Fruit fly (Drosophila melanogaster) whole organism, embryonic: ENCODE data around the gene LPCAT.

Source experiments
- Atf6 ChIP-seq: fragments of 200-800 bp; sonication (Bioruptor generic); IDR thresholded peaks from 2 replicates; pipeline ENCODE4 v1.3.6; 2022; ENCODE audit warnings: missing biosample characterization, missing genetic modification characterization
- Bgb ChIP-seq: fragments of 200-800 bp; sonication (Bioruptor generic); IDR thresholded peaks from 2 replicates; pipeline ENCODE4 v1.3.6; 2022; ENCODE audit warnings: missing biosample characterization, missing genetic modification characterization; ENCODE audit not compliant: partially characterized antibody
- C15 ChIP-seq: fragments of 200-800 bp; sonication (Bioruptor generic); IDR thresholded peaks from 3 replicates; pipeline ENCODE4 v1.3.6; 2022; ENCODE audit warnings: missing biosample characterization, missing genetic modification characterization
- CG10274 ChIP-seq: fragments of 200-800 bp; sonication (Bioruptor generic); optimal IDR thresholded peaks from 3 replicates; lab custom pipeline; 2017; ENCODE audit warnings: missing biosample characterization, mild to moderate bottlenecking, missing genetic modification characterization
- CG10654 ChIP-seq: fragments of 200-800 bp; sonication (Bioruptor generic); optimal IDR thresholded peaks from 2 replicates; lab custom pipeline; 2016; ENCODE audit warnings: missing biosample characterization, missing genetic modification characterization
- CG11723 ChIP-seq: fragments of 200-800 bp; sonication (Bioruptor generic); optimal IDR thresholded peaks from 2 replicates; lab custom pipeline; 2017; ENCODE audit warnings: missing biosample characterization, mild to moderate bottlenecking, missing genetic modification characterization
- CG13287 ChIP-seq: fragments of 200-800 bp; sonication (Bioruptor generic); IDR thresholded peaks from 2 replicates; pipeline ENCODE4 v1.3.6; 2022; ENCODE audit warnings: missing biosample characterization, missing genetic modification characterization; ENCODE audit not compliant: partially characterized antibody
- CG14441 ChIP-seq: fragments of 200-800 bp; sonication (Bioruptor generic); IDR thresholded peaks from 2 replicates; pipeline ENCODE4 v1.3.6; 2022; ENCODE audit warnings: missing biosample characterization, missing genetic modification characterization
- CG14710 ChIP-seq: fragments of 200-800 bp; sonication (Bioruptor generic); optimal IDR thresholded peaks from 3 replicates; lab custom pipeline; 2019; ENCODE audit warnings: missing biosample characterization, mild to moderate bottlenecking, missing genetic modification characterization, moderate library complexity
- CG15269 ChIP-seq: fragments of 200-800 bp; sonication (Bioruptor generic); optimal IDR thresholded peaks from 2 replicates; lab custom pipeline; 2018; ENCODE audit warnings: missing biosample characterization, mild to moderate bottlenecking, missing genetic modification characterization, moderate library complexity
- CG17912 ChIP-seq: fragments of 200-800 bp; sonication (Bioruptor generic); optimal IDR thresholded peaks from 2 replicates; lab custom pipeline; 2018; ENCODE audit warnings: missing biosample characterization, mild to moderate bottlenecking, missing genetic modification characterization
- CG1792 ChIP-seq: fragments of 200-800 bp; sonication (Bioruptor generic); optimal IDR thresholded peaks from 2 replicates; lab custom pipeline; 2016; ENCODE audit warnings: missing biosample characterization, missing genetic modification characterization
- CG31224 ChIP-seq: fragments of 200-800 bp; sonication (Bioruptor generic); IDR thresholded peaks from 2 replicates; pipeline ENCODE4 v1.3.6; 2022; ENCODE audit warnings: missing biosample characterization, missing genetic modification characterization
- CG3163 ChIP-seq: fragments of 200-800 bp; sonication (Bioruptor generic); optimal IDR thresholded peaks from 3 replicates; lab custom pipeline; 2016; ENCODE audit warnings: missing biosample characterization, missing genetic modification characterization
- CG3407 ChIP-seq: fragments of 200-800 bp; sonication (Bioruptor generic); optimal IDR thresholded peaks from 2 replicates; lab custom pipeline; 2018; ENCODE audit warnings: missing biosample characterization, mild to moderate bottlenecking, missing genetic modification characterization
- CG3838 ChIP-seq: fragments of 200-800 bp; sonication (Bioruptor generic); optimal IDR thresholded peaks from 3 replicates; lab custom pipeline; 2016; ENCODE audit warnings: missing biosample characterization, missing genetic modification characterization
- CG5245 ChIP-seq: fragments of 200-800 bp; sonication (Bioruptor generic); optimal IDR thresholded peaks from 3 replicates; lab custom pipeline; 2016; ENCODE audit warnings: missing biosample characterization, missing genetic modification characterization
- CG6683 ChIP-seq: fragments of 200-800 bp; sonication (Bioruptor generic); optimal IDR thresholded peaks from 2 replicates; lab custom pipeline; 2017; ENCODE audit warnings: missing biosample characterization, mild to moderate bottlenecking, missing genetic modification characterization, missing genetic modification reagents
- CG7556 ChIP-seq: fragments of 200-800 bp; sonication (Bioruptor generic); optimal IDR thresholded peaks from 2 replicates; lab custom pipeline; 2017; ENCODE audit warnings: missing biosample characterization, mild to moderate bottlenecking, missing genetic modification characterization
- CG7786 ChIP-seq: fragments of 200-800 bp; sonication (Bioruptor generic); optimal IDR thresholded peaks from 2 replicates; lab custom pipeline; 2016; ENCODE audit warnings: missing biosample characterization, missing genetic modification characterization
- CG8089 ChIP-seq: fragments of 200-800 bp; sonication (Bioruptor generic); optimal IDR thresholded peaks from 3 replicates; lab custom pipeline; 2016; ENCODE audit warnings: missing biosample characterization, missing genetic modification characterization
- CG8765 ChIP-seq: fragments of 200-800 bp; sonication (Bioruptor generic); IDR thresholded peaks from 2 replicates; pipeline ENCODE4 v1.3.6; 2022; ENCODE audit warnings: missing biosample characterization, missing genetic modification characterization
- CG9609 ChIP-seq: fragments of 200-800 bp; sonication (Bioruptor generic); optimal IDR thresholded peaks from 3 replicates; lab custom pipeline; 2016; ENCODE audit warnings: missing biosample characterization, missing genetic modification characterization
- Camta ChIP-seq: fragments of 200-800 bp; sonication (Bioruptor generic); optimal IDR thresholded peaks from 2 replicates; lab custom pipeline; 2016; ENCODE audit warnings: missing biosample characterization, missing genetic modification characterization
- Chrac-16 ChIP-seq: fragments of 200-800 bp; sonication (Bioruptor generic); optimal IDR thresholded peaks from 3 replicates; lab custom pipeline; 2016; ENCODE audit warnings: missing biosample characterization, missing genetic modification characterization
- ERR ChIP-seq: fragments of 200-800 bp; sonication (Bioruptor generic); optimal IDR thresholded peaks from 2 replicates; lab custom pipeline; 2016; ENCODE audit warnings: missing biosample characterization, missing genetic modification characterization
- HLH4C ChIP-seq: fragments of 200-800 bp; sonication (Bioruptor generic); IDR thresholded peaks from 3 replicates; pipeline ENCODE4 v1.3.6; 2022; ENCODE audit warnings: missing biosample characterization, missing genetic modification characterization; ENCODE audit not compliant: partially characterized antibody
- Hand ChIP-seq: fragments of 200-800 bp; sonication (Bioruptor generic); optimal IDR thresholded peaks from 2 replicates; lab custom pipeline; 2017; ENCODE audit warnings: mild to moderate bottlenecking, missing biosample characterization, missing genetic modification reagents, missing genetic modification characterization
- HmgD ChIP-seq: fragments of 200-800 bp; sonication (Bioruptor generic); optimal IDR thresholded peaks from 3 replicates; lab custom pipeline; 2016; ENCODE audit warnings: missing biosample characterization, missing genetic modification characterization
- Hmx ChIP-seq: fragments of 200-800 bp; sonication (Bioruptor generic); optimal IDR thresholded peaks from 2 replicates; lab custom pipeline; 2016; ENCODE audit warnings: missing biosample characterization, missing genetic modification characterization
- Hsf ChIP-seq: fragments of 200-800 bp; sonication (Bioruptor generic); optimal IDR thresholded peaks from 3 replicates; lab custom pipeline; 2016; ENCODE audit warnings: missing biosample characterization, missing genetic modification characterization
- TFAM ChIP-seq: fragments of 200-800 bp; sonication (Bioruptor generic); optimal IDR thresholded peaks from 2 replicates; lab custom pipeline; 2017; ENCODE audit warnings: missing biosample characterization, missing genetic modification characterization, inconsistent platforms
- bigmax ChIP-seq: fragments of 200-800 bp; sonication (Bioruptor generic); optimal IDR thresholded peaks from 2 replicates; lab custom pipeline; 2018; ENCODE audit warnings: missing biosample characterization, mild to moderate bottlenecking, missing genetic modification characterization
- cg ChIP-seq: fragments of 200-800 bp; sonication (Bioruptor generic); optimal IDR thresholded peaks from 3 replicates; lab custom pipeline; 2019; ENCODE audit warnings: missing biosample characterization, mild to moderate bottlenecking, missing genetic modification characterization, moderate library complexity
- crc ChIP-seq: fragments of 200-800 bp; sonication (Bioruptor generic); optimal IDR thresholded peaks from 2 replicates; lab custom pipeline; 2016; ENCODE audit warnings: missing biosample characterization, missing genetic modification characterization
- croc ChIP-seq: fragments of 200-800 bp; sonication (Bioruptor generic); conservative IDR thresholded peaks from 3 replicates; pipeline ENCODE4 v1.3.6; 2022; ENCODE audit warnings: missing biosample characterization, missing genetic modification characterization
- da ChIP-seq: fragments of 200-800 bp; sonication (Bioruptor generic); optimal IDR thresholded peaks from 2 replicates; lab custom pipeline; 2016; ENCODE audit warnings: missing biosample characterization, missing genetic modification characterization
- dmrt99B ChIP-seq: fragments of 200-800 bp; sonication (Bioruptor generic); optimal IDR thresholded peaks from 2 replicates; lab custom pipeline; 2018; ENCODE audit warnings: missing biosample characterization, mild to moderate bottlenecking, missing genetic modification characterization, moderate library complexity
- fu2 ChIP-seq: fragments of 200-800 bp; sonication (Bioruptor generic); optimal IDR thresholded peaks from 2 replicates; lab custom pipeline; 2016; ENCODE audit warnings: missing biosample characterization, missing genetic modification characterization
- grn ChIP-seq: fragments of 200-800 bp; sonication (Bioruptor generic); optimal IDR thresholded peaks from 3 replicates; lab custom pipeline; 2017; ENCODE audit warnings: missing biosample characterization, missing genetic modification characterization
- ind ChIP-seq: fragments of 200-800 bp; sonication (Bioruptor generic); optimal IDR thresholded peaks from 3 replicates; lab custom pipeline; 2016; ENCODE audit warnings: missing biosample characterization, missing genetic modification characterization
- kni ChIP-seq: fragments of 200-800 bp; sonication (Bioruptor generic); optimal IDR thresholded peaks from 3 replicates; lab custom pipeline; 2017; ENCODE audit warnings: mild to moderate bottlenecking, missing biosample characterization, missing genetic modification reagents, missing genetic modification characterization
- lmd ChIP-seq: fragments of 200-800 bp; sonication (Bioruptor generic); IDR thresholded peaks from 2 replicates; pipeline ENCODE4 v1.3.6; 2022; ENCODE audit warnings: missing biosample characterization, missing genetic modification characterization
- mam ChIP-seq: fragments of 200-800 bp; sonication (Bioruptor generic); optimal IDR thresholded peaks from 3 replicates; lab custom pipeline; 2016; ENCODE audit warnings: missing biosample characterization, missing genetic modification characterization
- p53 ChIP-seq: fragments of 200-800 bp; sonication (Bioruptor generic); optimal IDR thresholded peaks from 2 replicates; lab custom pipeline; 2016; ENCODE audit warnings: missing biosample characterization, missing genetic modification characterization
- psq ChIP-seq: fragments of 200-800 bp; sonication (Bioruptor generic); optimal IDR thresholded peaks from 2 replicates; lab custom pipeline; 2017; ENCODE audit warnings: missing biosample characterization, missing genetic modification characterization
- salm ChIP-seq: fragments of 200-800 bp; sonication (Bioruptor generic); optimal IDR thresholded peaks from 2 replicates; lab custom pipeline; 2018; ENCODE audit warnings: missing biosample characterization, mild to moderate bottlenecking, missing genetic modification characterization
- shn ChIP-seq: fragments of 200-800 bp; sonication (Bioruptor generic); optimal IDR thresholded peaks from 3 replicates; lab custom pipeline; 2016; ENCODE audit warnings: missing biosample characterization, missing genetic modification characterization
- sug ChIP-seq: fragments of 200-800 bp; optimal IDR thresholded peaks from 2 replicates; lab custom pipeline; 2019; ENCODE audit warnings: missing biosample characterization, mild to moderate bottlenecking, missing genetic modification characterization, moderate library complexity
- usp ChIP-seq: fragments of >200 bp; optimal IDR thresholded peaks from 2 replicates; lab custom pipeline; 2017; ENCODE audit warnings: missing biosample characterization, missing genetic modification characterization

The LPCAT gene

DNA sequence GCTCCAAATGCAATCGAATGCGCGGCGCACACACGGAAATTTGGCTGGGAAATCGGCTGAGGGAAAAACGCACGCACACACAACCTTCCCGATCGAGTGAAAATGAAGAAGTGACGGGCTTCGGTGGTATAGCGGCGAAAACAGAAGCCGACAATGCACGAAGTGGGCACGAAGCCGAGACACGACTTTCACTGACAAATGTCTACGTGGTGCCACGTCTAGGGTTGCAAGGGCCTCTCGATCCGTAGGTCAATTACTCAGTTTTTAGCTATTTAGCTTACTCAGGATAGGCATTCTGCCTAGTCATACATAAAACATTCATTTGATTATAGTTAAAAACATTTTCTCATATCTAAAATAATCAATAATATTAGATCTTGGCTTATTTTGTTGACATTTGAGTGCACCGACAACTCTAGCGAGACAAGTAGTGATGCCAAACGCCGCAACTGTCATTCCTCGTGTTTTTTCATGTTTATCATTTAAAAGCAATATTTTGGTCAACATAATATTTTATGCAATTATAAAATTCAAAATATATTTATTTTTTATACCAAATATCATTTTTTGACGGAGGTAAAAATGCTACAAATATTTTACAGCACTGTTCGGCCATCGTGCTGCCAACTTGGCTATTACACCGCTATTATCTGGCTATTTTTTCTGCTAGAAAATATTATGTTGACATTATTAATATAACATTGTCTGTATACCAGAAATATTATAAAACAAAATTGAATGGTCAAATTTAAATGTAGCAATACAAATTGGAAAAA, 26.1 kb downstream of the LPCAT start (continued):
- TF ChIP-seq sug (peak; percentile 89), HmgD (GFP tag; lab: Kevin White, UChicago) (peak; percentile 18), Camta (GFP tag; lab: Kevin White, UChicago) (peak; percentile 72), HLH4C (GFP tag; lab: Robert Waterston, UW) (peak; percentile 48; the same call in 2 of the 3 replicates), p53 (GFP tag; lab: Kevin White, UChicago) (no peak), mam (GFP tag; lab: Kevin White, UChicago) (peak; percentile 76), CG3407 (GFP tag; lab: Kevin White, UChicago) (peak; percentile 77), CG14710 (tag; lab: Kevin White, UChicago) (peak; percentile 82), shn (GFP tag; lab: Kevin White, UChicago) (peak; percentile 56), lmd (GFP tag; lab: Robert Waterston, UW) (peak; percentile 84), TFAM (GFP tag; lab: Kevin White, UChicago) (peak; percentile 28), Atf6 (GFP tag; lab: Robert Waterston, UW) (peak; percentile 90), Hand (GFP tag; lab: Kevin White, UChicago) (peak; percentile 83), croc (peak; percentile 85), fu2 (GFP tag; lab: Kevin White, UChicago) (peak; percentile 54), usp (no peak), CG3838 (GFP tag; lab: Kevin White, UChicago) (peak; percentile 3), CG15269 (tag; lab: Kevin White, UChicago) (peak; percentile 88), CG7786 (GFP tag; lab: Kevin White, UChicago) (peak; percentile 72), CG7556 (GFP tag; lab: Kevin White, UChicago) (peak; percentile 81), da (GFP tag; lab: Kevin White, UChicago) (no peak), CG31224 (peak; percentile 69), grn (GFP tag; lab: Kevin White, UChicago) (peak; percentile 28), CG6683 (GFP tag; lab: Kevin White, UChicago) (peak; percentile 71), CG8089 (GFP tag; lab: Kevin White, UChicago) (peak; percentile 40), Hsf (GFP tag; lab: Kevin White, UChicago) (peak; percentile 84), CG10654 (GFP tag; lab: Kevin White, UChicago) (peak; percentile 73), Chrac-16 (GFP tag; lab: Kevin White, UChicago) (peak; percentile 91), CG5245 (peak; percentile 78), CG17912 (GFP tag; lab: Kevin White, UChicago) (peak; percentile 40), CG9609 (GFP tag; lab: Kevin White, UChicago) (peak; percentile 57), dmrt99B (tag; lab: Kevin White, UChicago) (peak; percentile 88), CG8765 (GFP tag; lab: Robert Waterston, UW) (peak; percentile 80), CG10274 (GFP tag; lab: Kevin White, UChicago) (peak; percentile 52), ERR (GFP tag; lab: Kevin White, UChicago) (peak; percentile 47), Bgb (peak; percentile 55), crc (GFP tag; lab: Kevin White, UChicago) (peak; percentile 38), cg (GFP tag; lab: Kevin White, UChicago) (no peak), ind (peak; percentile 86), CG14441 (peak; percentile 83), psq (GFP tag; lab: Kevin White, UChicago) (peak; percentile 59), Hmx (GFP tag; lab: Kevin White, UChicago) (peak; percentile 65), salm (tag; lab: Kevin White, UChicago) (peak; percentile 74), CG3163 (GFP tag; lab: Kevin White, UChicago) (no peak), CG11723 (GFP tag; lab: Kevin White, UChicago) (peak; percentile 81), C15 (peak; percentile 75; the same call in 1 of the 3 replicates), bigmax (GFP tag; lab: Kevin White, UChicago) (no peak), CG1792 (GFP tag; lab: Kevin White, UChicago) (peak; percentile 32), kni (GFP tag; lab: Kevin White, UChicago) (peak; percentile 45), CG13287 (GFP tag; lab: Robert Waterston, UW) (0 out of 2 replicates have a peak, but pooled peaks have one; percentile 41)
